Fruit fly (Drosophila melanogaster) whole organism: ENCODE measurements around the gene Gclc.

Experiments
- CG8478 ChIP-seq: fragments of >200 bp; optimal IDR thresholded peaks from 2 replicates; lab custom pipeline; 2018; ENCODE audit warnings: inconsistent platforms
- Dll ChIP-seq: fragments of >200 bp; optimal IDR thresholded peaks from 2 replicates; lab custom pipeline; 2017
- EcR ChIP-seq, 2 experiments: fragments of >200 bp; optimal IDR thresholded peaks; 2 replicates each; lab custom pipeline; 2017; ENCODE audit warnings: missing biosample characterization in 2 of 2, missing genetic modification characterization in 2 of 2, missing genetic modification reagents in 2 of 2
- pan ChIP-seq: fragments of >200 bp; optimal IDR thresholded peaks from 2 replicates; lab custom pipeline; 2017
- psq ChIP-seq: fragments of >200 bp; optimal IDR thresholded peaks from 2 replicates; lab custom pipeline; 2017
- usp ChIP-seq: fragments of >200 bp; optimal IDR thresholded peaks from 2 replicates; lab custom pipeline; 2017; ENCODE audit warnings: missing biosample characterization, missing genetic modification characterization, mixed read lengths

Gclc gene

dm6 chrX:8115717-8116311 lies at the start of gene Gclc:
TSS of gene Gclc (minus strand) at chrX:8116147.
- TF ChIP-seq pan (lab: Kevin White, UChicago), result no peak
- no peak for TF ChIP-seq Dll (lab: Kevin White, UChicago)
- no peak for TF ChIP-seq CG8478 (lab: Kevin White, UChicago)
- TF ChIP-seq EcR (GFP tag; optimal IDR thresholded peaks at IDR 0.05; lab: Kevin White, UChicago), result no peak
- no peak for TF ChIP-seq psq (lab: Kevin White, UChicago)
- TF ChIP-seq usp (GFP tag; lab: Kevin White, UChicago), result no peak

- TF ChIP-seq EcR (GFP tag; optimal IDR thresholded peaks at IDR 0.05; lab: Kevin White, UChicago) (no peak), Dll (lab: Kevin White, UChicago) (no peak)
These were observed 49.7 kb upstream of the Gclc start, which contains the start of gene Or7a for dm6 chrX:8165608-8166007. TSS of gene Or7a (minus strand) at chrX:8165708.

- TF ChIP-seq CG8478 (lab: Kevin White, UChicago) (no peak), psq (lab: Kevin White, UChicago) (no peak), Dll (lab: Kevin White, UChicago) (no peak), pan (lab: Kevin White, UChicago) (no peak), usp (GFP tag; lab: Kevin White, UChicago) (no peak), EcR (GFP tag; optimal IDR thresholded peaks at IDR 0.05; lab: Kevin White, UChicago) (no peak)
These were observed 47.5 kb upstream of the Gclc start for dm6 chrX:8163452-8163851.

- TF ChIP-seq EcR (GFP tag; optimal IDR thresholded peaks at IDR 0.05; lab: Kevin White, UChicago), result no peak
- no peak for TF ChIP-seq CG8478 (lab: Kevin White, UChicago)
- no peak for TF ChIP-seq psq (lab: Kevin White, UChicago)
- no peak for TF ChIP-seq pan (lab: Kevin White, UChicago)
- no peak for TF ChIP-seq Dll (lab: Kevin White, UChicago)
- no peak for TF ChIP-seq usp (GFP tag; lab: Kevin White, UChicago)
These were observed 46.7 kb upstream of the Gclc start, which contains the start of gene CG10761 for dm6 chrX:8162692-8163091. TSS of gene CG10761 (minus strand) at chrX:8162792.

- TF ChIP-seq EcR (GFP tag; optimal IDR thresholded peaks at IDR 0.05; lab: Kevin White, UChicago) (no peak), CG8478 (lab: Kevin White, UChicago) (no peak), psq (lab: Kevin White, UChicago) (no peak), Dll (lab: Kevin White, UChicago) (no peak), usp (GFP tag; lab: Kevin White, UChicago) (no peak), pan (lab: Kevin White, UChicago) (no peak)
These were observed 43.8 kb upstream of the Gclc start, which contains the start of gene CG15337 for dm6 chrX:8159754-8160153. TSS of gene CG15337 (plus strand) at chrX:8160054.

dm6 chrX:8158942-8159472 lies 43.1 kb upstream of the Gclc start:
- no peak for TF ChIP-seq usp (GFP tag; lab: Kevin White, UChicago)
- no peak for TF ChIP-seq pan (lab: Kevin White, UChicago)
- no peak for TF ChIP-seq Dll (lab: Kevin White, UChicago)
- TF ChIP-seq EcR (GFP tag; optimal IDR thresholded peaks at IDR 0.05; lab: Kevin White, UChicago), result no peak
- TF ChIP-seq CG8478 (lab: Kevin White, UChicago), result no peak
- no peak for TF ChIP-seq psq (lab: Kevin White, UChicago)

dm6 chrX:8157294-8157693 lies 41.3 kb upstream of the Gclc start, which contains the start of the genes Traf6 and GIIIspla2:
TSS of gene Traf6 (minus strand) at chrX:8157386.
TSS of gene GIIIspla2 (plus strand) at chrX:8157628.
- TF ChIP-seq pan (lab: Kevin White, UChicago) (no peak), Dll (lab: Kevin White, UChicago) (no peak), psq (lab: Kevin White, UChicago) (no peak), CG8478 (lab: Kevin White, UChicago) (no peak), EcR (GFP tag; optimal IDR thresholded peaks at IDR 0.05; lab: Kevin White, UChicago) (no peak), usp (GFP tag; lab: Kevin White, UChicago) (no peak)

- TF ChIP-seq EcR (GFP tag; optimal IDR thresholded peaks at IDR 0.05; lab: Kevin White, UChicago) (no peak), psq (lab: Kevin White, UChicago) (no peak), Dll (lab: Kevin White, UChicago) (no peak)
These were observed 36.8 kb upstream of the Gclc start, which contains the start of gene CG18262 for dm6 chrX:8152718-8153117. TSS of gene CG18262 (plus strand) at chrX:8152948.

- TF ChIP-seq EcR (GFP tag; optimal IDR thresholded peaks at IDR 0.05; lab: Kevin White, UChicago) (no peak), Dll (lab: Kevin White, UChicago) (no peak), psq (lab: Kevin White, UChicago) (no peak), CG8478 (lab: Kevin White, UChicago) (no peak), pan (lab: Kevin White, UChicago) (no peak), usp (GFP tag; lab: Kevin White, UChicago) (no peak)
These were observed 36.1 kb upstream of the Gclc start, which contains the start of gene Gbeta5 for dm6 chrX:8152077-8152476. TSS of gene Gbeta5 (minus strand) at chrX:8152275.

- no peak for TF ChIP-seq usp (GFP tag; lab: Kevin White, UChicago)
- no peak for TF ChIP-seq Dll (lab: Kevin White, UChicago)
- no peak for TF ChIP-seq CG8478 (lab: Kevin White, UChicago)
- no peak for TF ChIP-seq pan (lab: Kevin White, UChicago)
- no peak for TF ChIP-seq EcR (GFP tag; optimal IDR thresholded peaks at IDR 0.05; lab: Kevin White, UChicago)
- TF ChIP-seq psq (lab: Kevin White, UChicago), result no peak
These were observed 32.6 kb upstream of the Gclc start, which contains the start of gene CG10959 for dm6 chrX:8148556-8148955. TSS of gene CG10959 (plus strand) at chrX:8148783.

dm6 chrX:8147649-8148048 lies 31.7 kb upstream of the Gclc start, which contains the start of gene CG15336:
TSS of gene CG15336 (plus strand) at chrX:8147949.
- TF ChIP-seq EcR (GFP tag; optimal IDR thresholded peaks at IDR 0.05; lab: Kevin White, UChicago), result no peak
